Fruit fly (Drosophila melanogaster): Measurements from ENCODE around the gene bou.

- no peak for TF ChIP-seq Blimp-1 (GFP tag; optimal IDR thresholded peaks at IDR 0.05)
- TF ChIP-seq jigr1 (GFP tag; IDR thresholded peaks at IDR 0.05), result no peak
Observed at dm6 chrX:6982705-6983384, 3.4 kb upstream of the bou start.
